Worm (Caenorhabditis elegans): ENCODE measurements around the gene Y62H9A.10.

Gene Y62H9A.10

ce11 chrX:11931559-11931958 is 29.0 kb upstream of the Y62H9A.10 start, which contains the start of gene dot-1.4:
Gene dot-1.4, minus strand, starts transcription at chrX:11931659.
- TF ChIP-seq tlp-1 (tag; optimal IDR thresholded peaks at IDR 0.05) (no peak), ceh-63 (GFP tag; optimal IDR thresholded peaks at IDR 0.05) (no peak), elt-3 (tag; optimal IDR thresholded peaks at IDR 0.05) (no peak), lin-39 (tag; optimal IDR thresholded peaks at IDR 0.05) (no peak)

- no peak for TF ChIP-seq hlh-4 (tag; optimal IDR thresholded peaks at IDR 0.05)
- TF ChIP-seq vab-15 (tag; optimal IDR thresholded peaks at IDR 0.05): no peak
- TF ChIP-seq hpl-2 (GFP tag; optimal IDR thresholded peaks at IDR 0.05): no peak
- TF ChIP-seq nhr-90 (tag; optimal IDR thresholded peaks at IDR 0.05; ENCODE audit: poor library complexity): no peak
- TF ChIP-seq alr-1 (tag; optimal IDR thresholded peaks at IDR 0.05; ENCODE audit: borderline replicate concordance): no peak
- no peak for TF ChIP-seq lsy-2 (tag; optimal IDR thresholded peaks at IDR 0.05)
- no peak for TF ChIP-seq egl-13 (tag; optimal IDR thresholded peaks at IDR 0.05)
- TF ChIP-seq fkh-8 (tag; optimal IDR thresholded peaks at IDR 0.05): no peak
- TF ChIP-seq ztf-4 (tag; optimal IDR thresholded peaks at IDR 0.05): no peak
- TF ChIP-seq snu-23 (GFP tag; optimal IDR thresholded peaks at IDR 0.05): no peak
- TF ChIP-seq zag-1 (tag; optimal IDR thresholded peaks at IDR 0.05): no peak
- no peak for TF ChIP-seq unc-130 (tag; optimal IDR thresholded peaks at IDR 0.05)
Measured at ce11 chrX:11927585-11927984, 25.0 kb upstream of the Y62H9A.10 start, which contains the start of gene F55G7.4. Gene F55G7.4, plus strand, starts transcription at chrX:11927885.

- TF ChIP-seq lir-3 (tag; optimal IDR thresholded peaks at IDR 0.05; ENCODE audit: poor library complexity): no peak
- TF ChIP-seq lin-14 (GFP tag; optimal IDR thresholded peaks at IDR 0.05): no peak
- no peak for TF ChIP-seq hlh-4 (tag; optimal IDR thresholded peaks at IDR 0.05)
- TF ChIP-seq ceh-82 (tag; optimal IDR thresholded peaks at IDR 0.05): no peak
- no peak for TF ChIP-seq egl-13 (tag; optimal IDR thresholded peaks at IDR 0.05)
- TF ChIP-seq ceh-8 (GFP tag; optimal IDR thresholded peaks at IDR 0.05): no peak
- no peak for TF ChIP-seq efl-3 (GFP tag; optimal IDR thresholded peaks at IDR 0.05)
- TF ChIP-seq pax-3 (tag; optimal IDR thresholded peaks at IDR 0.05): no peak
- TF ChIP-seq fkh-4 (tag; optimal IDR thresholded peaks at IDR 0.05; ENCODE audit: borderline replicate concordance): no peak
- TF ChIP-seq lin-39 (tag; optimal IDR thresholded peaks at IDR 0.05): no peak
- TF ChIP-seq unc-30 (tag; optimal IDR thresholded peaks at IDR 0.05): no peak
- TF ChIP-seq irx-1 (tag; optimal IDR thresholded peaks at IDR 0.05): no peak
- TF ChIP-seq zip-4 (GFP tag; optimal IDR thresholded peaks at IDR 0.05): no peak
- no peak for TF ChIP-seq fkh-10 (GFP tag; optimal IDR thresholded peaks at IDR 0.05)
Measured at ce11 chrX:11925243-11925642, 22.7 kb upstream of the Y62H9A.10 start.

DNA sequence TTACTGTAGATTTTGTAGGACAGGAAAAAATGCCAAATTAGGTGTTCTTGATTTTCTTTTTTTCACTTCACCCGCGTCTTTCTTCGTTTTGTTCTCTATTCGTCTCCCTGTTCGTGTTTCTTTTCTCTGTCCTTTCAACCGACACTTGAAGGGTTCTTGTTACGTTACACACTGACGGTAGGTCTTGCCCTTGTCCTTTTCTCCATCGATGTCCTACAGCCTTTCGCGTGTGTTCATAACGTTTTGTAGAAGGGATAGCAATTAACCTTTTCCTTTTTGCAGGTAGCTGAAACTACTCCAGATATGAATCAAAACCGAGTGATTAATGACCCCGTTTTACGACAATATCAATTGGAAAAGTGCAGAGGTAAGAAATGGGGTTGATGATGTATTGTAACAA is 21.6 kb upstream of the Y62H9A.10 start, which contains the start of gene F55G7.1:
F55G7.1 (plus strand) TSS at position 276 of the 400 bp plus-strand sequence.
- TF ChIP-seq pqm-1 (tag; optimal IDR thresholded peaks at IDR 0.05): no peak
- no peak for TF ChIP-seq ceh-8 (GFP tag; optimal IDR thresholded peaks at IDR 0.05)
- TF ChIP-seq snpc-4 (tag; optimal IDR thresholded peaks at IDR 0.05): no peak
- TF ChIP-seq egl-13 (tag; optimal IDR thresholded peaks at IDR 0.05): no peak
- peak; percentile 49 for TF ChIP-seq nhr-71 (tag; optimal IDR thresholded peaks at IDR 0.05)
- peak; percentile 65 for TF ChIP-seq mep-1 (tag; optimal IDR thresholded peaks at IDR 0.05)
- TF ChIP-seq tbx-2 (tag; optimal IDR thresholded peaks at IDR 0.05): peak; percentile 56
- TF ChIP-seq sup-37 (GFP tag; optimal IDR thresholded peaks at IDR 0.05): no peak
- peak; percentile 75 for TF ChIP-seq nhr-85 (tag)
- TF ChIP-seq mdl-1 (tag; optimal IDR thresholded peaks at IDR 0.05): no peak
- TF ChIP-seq dsc-1 (tag; optimal IDR thresholded peaks at IDR 0.05): peak; percentile 71
- no peak for TF ChIP-seq ztf-11 (tag; optimal IDR thresholded peaks at IDR 0.05)
- no peak for TF ChIP-seq ets-5 (GFP tag; IDR thresholded peaks at IDR 0.05)
- peak; percentile 78 for TF ChIP-seq jun-1 (tag; optimal IDR thresholded peaks at IDR 0.05)
- no peak for TF ChIP-seq F16B12.6 (tag; optimal IDR thresholded peaks at IDR 0.05)
- TF ChIP-seq nhr-28 (tag; optimal IDR thresholded peaks at IDR 0.05): no peak
- peak; percentile 52 for TF ChIP-seq nhr-20 (tag; optimal IDR thresholded peaks at IDR 0.05)
- TF ChIP-seq fkh-8 (tag; optimal IDR thresholded peaks at IDR 0.05): no peak
- no peak for TF ChIP-seq nhr-11 (tag; optimal IDR thresholded peaks at IDR 0.05)
- TF ChIP-seq nhr-76 (tag; optimal IDR thresholded peaks at IDR 0.05): no peak
- no peak for TF ChIP-seq efl-3 (GFP tag; optimal IDR thresholded peaks at IDR 0.05)
- no peak for TF ChIP-seq lir-3 (tag; optimal IDR thresholded peaks at IDR 0.05; ENCODE audit: poor library complexity)
- peak; percentile 44 for TF ChIP-seq xbp-1 (tag; optimal IDR thresholded peaks at IDR 0.05)
- TF ChIP-seq fkh-4 (tag; optimal IDR thresholded peaks at IDR 0.05; ENCODE audit: borderline replicate concordance): no peak
- TF ChIP-seq efl-1 (optimal IDR thresholded peaks at IDR 0.05): peak; percentile 34 to 37
- TF ChIP-seq efl-1 (GFP tag; optimal IDR thresholded peaks at IDR 0.05 in 1 of 2): peak in 1 of 2 experiments; percentile 72
- TF ChIP-seq ztf-4 (tag; optimal IDR thresholded peaks at IDR 0.05): peak; percentile 31
- TF ChIP-seq hlh-4 (tag; optimal IDR thresholded peaks at IDR 0.05): no peak

All from whole organism, L1 larva.